Worm (Caenorhabditis elegans): ENCODE measurements around the gene F55C12.19.

ce11 chrII:5853261-5853660 is 12.7 kb upstream of the F55C12.19 start:
- TF ChIP-seq lin-35 (GFP tag; optimal IDR thresholded peaks at IDR 0.05): no peak
- no peak for TF ChIP-seq attf-3 (GFP tag; conservative IDR thresholded peaks at IDR 0.05)
- no peak for TF ChIP-seq unc-130 (GFP tag; optimal IDR thresholded peaks at IDR 0.05)
- no peak for TF ChIP-seq unc-62 (GFP tag; optimal IDR thresholded peaks at IDR 0.05)
- TF ChIP-seq K11D2.4 (GFP tag; IDR thresholded peaks at IDR 0.05): no peak

All from whole organism, young adult.